Worm (Caenorhabditis elegans) whole organism, L2 larva: ENCODE measurements around the gene Y53F4B.9.
A peak's percentile ranks its signal among the peaks of the same experiment; 100 is the strongest.

Source experiments
- C34F6.9 ChIP-seq: fragments of 150-350 bp; optimal IDR thresholded peaks from 2 replicates; lab custom pipeline; 2014; ENCODE audit warnings: missing biosample characterization, missing genetic modification characterization
- F13H6.1 ChIP-seq: sonication (generic microtip); optimal IDR thresholded peaks from 2 replicates; lab custom pipeline; 2016; ENCODE audit warnings: missing genetic modification characterization, missing compliant biosample characterization
- R02D3.7 ChIP-seq: fragments of 150-350 bp; optimal IDR thresholded peaks from 2 replicates; lab custom pipeline; 2014; ENCODE audit warnings: missing biosample characterization, missing genetic modification characterization
- alr-1 ChIP-seq: fragments of 150-350 bp; optimal IDR thresholded peaks from 2 replicates; lab custom pipeline; 2014; ENCODE audit warnings: missing biosample characterization, missing genetic modification characterization
- aly-2 ChIP-seq: fragments of 150-350 bp; optimal IDR thresholded peaks from 2 replicates; lab custom pipeline; 2014; ENCODE audit warnings: missing biosample characterization, missing genetic modification characterization
- ama-1 ChIP-seq: fragments of 150-350 bp; optimal IDR thresholded peaks from 2 replicates; lab custom pipeline; 2018; ENCODE audit warnings: inconsistent platforms
- ceh-16 ChIP-seq: fragments of 150-350 bp; optimal IDR thresholded peaks from 2 replicates; lab custom pipeline; 2014; ENCODE audit warnings: missing biosample characterization, missing genetic modification characterization
- ceh-82 ChIP-seq: fragments of 150-350 bp; optimal IDR thresholded peaks from 2 replicates; lab custom pipeline; 2014; ENCODE audit warnings: missing biosample characterization, missing genetic modification characterization
- crh-2 ChIP-seq: sonication (generic microtip); optimal IDR thresholded peaks from 2 replicates; lab custom pipeline; 2017; ENCODE audit warnings: missing biosample characterization, missing genetic modification characterization
- egl-27 ChIP-seq: sonication (generic microtip); optimal IDR thresholded peaks from 3 replicates; lab custom pipeline; 2017; ENCODE audit warnings: missing biosample characterization, missing genetic modification reagents, missing genetic modification characterization
- elt-1 ChIP-seq: fragments of 150-350 bp; optimal IDR thresholded peaks from 2 replicates; lab custom pipeline; 2014; ENCODE audit warnings: missing biosample characterization, missing genetic modification characterization
- fos-1 ChIP-seq: fragments of 150-350 bp; optimal IDR thresholded peaks from 2 replicates; lab custom pipeline; 2014; ENCODE audit warnings: missing biosample characterization, missing genetic modification characterization
- gmeb-1 ChIP-seq: fragments of 150-350 bp; optimal IDR thresholded peaks from 2 replicates; lab custom pipeline; 2014; ENCODE audit warnings: missing biosample characterization, missing genetic modification characterization
- lin-11 ChIP-seq: fragments of 150-350 bp; sonication (generic microtip); optimal IDR thresholded peaks from 2 replicates; lab custom pipeline; 2014; ENCODE audit warnings: missing biosample characterization, missing genetic modification characterization, inconsistent platforms, mixed read lengths
- lin-13 ChIP-seq: fragments of 150-350 bp; optimal IDR thresholded peaks from 2 replicates; lab custom pipeline; 2014; ENCODE audit warnings: missing biosample characterization, missing genetic modification reagents, missing genetic modification characterization
- lin-39 ChIP-seq: fragments of 150-350 bp; optimal IDR thresholded peaks from 2 replicates; lab custom pipeline; 2014; ENCODE audit warnings: missing biosample characterization, missing genetic modification reagents, missing genetic modification characterization
- lsy-2 ChIP-seq, 2 experiments: fragments of 150-350 bp in 1 of 2; sonication (generic microtip) in 1 of 2; optimal IDR thresholded peaks; 2 replicates each; lab custom pipeline; 2014 to 2017; ENCODE audit warnings: missing biosample characterization in 2 of 2, missing genetic modification characterization in 2 of 2
- mab-5 ChIP-seq: fragments of 150-350 bp; optimal IDR thresholded peaks from 2 replicates; lab custom pipeline; 2014; ENCODE audit warnings: missing biosample characterization, missing genetic modification characterization
- mdl-1 ChIP-seq, 2 experiments: fragments of 150-350 bp in 1 of 2; sonication (generic microtip) in 1 of 2; optimal IDR thresholded peaks; 2 replicates each; lab custom pipeline; 2017; ENCODE audit warnings: missing biosample characterization in 2 of 2, missing genetic modification characterization in 2 of 2
- nhr-10 ChIP-seq: sonication (generic microtip); optimal IDR thresholded peaks from 2 replicates; lab custom pipeline; 2017; ENCODE audit warnings: missing biosample characterization, missing genetic modification characterization
- nhr-11 ChIP-seq: fragments of 150-350 bp; optimal IDR thresholded peaks from 2 replicates; lab custom pipeline; 2014; ENCODE audit warnings: missing biosample characterization, missing genetic modification characterization
- nhr-12 ChIP-seq: fragments of 150-350 bp; optimal IDR thresholded peaks from 2 replicates; lab custom pipeline; 2014; ENCODE audit warnings: missing biosample characterization, missing genetic modification characterization
- nhr-21 ChIP-seq: fragments of 150-350 bp; optimal IDR thresholded peaks from 2 replicates; lab custom pipeline; 2014; ENCODE audit warnings: missing biosample characterization, missing genetic modification characterization
- nhr-23 ChIP-seq: fragments of 150-350 bp; optimal IDR thresholded peaks from 2 replicates; lab custom pipeline; 2014; ENCODE audit warnings: missing biosample characterization, missing genetic modification reagents, missing genetic modification characterization
- nhr-237 ChIP-seq: fragments of 150-350 bp; optimal IDR thresholded peaks from 2 replicates; lab custom pipeline; 2014; ENCODE audit warnings: missing biosample characterization, missing genetic modification characterization
- nhr-25 ChIP-seq: fragments of 150-350 bp; sonication (generic microtip); optimal IDR thresholded peaks from 3 replicates; lab custom pipeline; 2014; ENCODE audit warnings: missing biosample characterization, missing genetic modification characterization
- nhr-6 ChIP-seq: fragments of 150-350 bp; optimal IDR thresholded peaks from 2 replicates; lab custom pipeline; 2014; ENCODE audit warnings: missing biosample characterization, missing genetic modification characterization
- nhr-77 ChIP-seq: fragments of 150-350 bp; optimal IDR thresholded peaks from 2 replicates; lab custom pipeline; 2014; ENCODE audit warnings: missing biosample characterization, missing genetic modification characterization
- peb-1 ChIP-seq: fragments of 150-350 bp; optimal IDR thresholded peaks from 2 replicates; lab custom pipeline; 2014; ENCODE audit warnings: missing biosample characterization, missing genetic modification characterization
- skn-1 ChIP-seq: sonication (generic microtip); optimal IDR thresholded peaks from 2 replicates; lab custom pipeline; 2017; ENCODE audit warnings: missing biosample characterization, missing genetic modification characterization
- sma-3 ChIP-seq: sonication (generic microtip); optimal IDR thresholded peaks from 2 replicates; lab custom pipeline; 2016; ENCODE audit warnings: missing genetic modification reagents, missing genetic modification characterization, missing compliant biosample characterization
- sma-9 ChIP-seq, 2 experiments: fragments of 150-350 bp in 1 of 2; sonication (generic microtip) in 1 of 2; optimal IDR thresholded peaks; 2 replicates each; lab custom pipeline; 2014 to 2016; ENCODE audit warnings: missing genetic modification characterization in 2 of 2, mild to moderate bottlenecking in 1 of 2, missing biosample characterization in 1 of 2, missing compliant biosample characterization in 1 of 2, missing genetic modification reagents in 1 of 2, moderate library complexity in 1 of 2
- snpc-4 ChIP-seq: fragments of 150-350 bp; optimal IDR thresholded peaks from 2 replicates; lab custom pipeline; 2014; ENCODE audit warnings: missing biosample characterization, missing genetic modification characterization
- unc-62 ChIP-seq: fragments of 150-350 bp; optimal IDR thresholded peaks from 2 replicates; lab custom pipeline; 2014; ENCODE audit warnings: missing biosample characterization, missing genetic modification reagents, missing genetic modification characterization

The Y53F4B.9 gene

ce11 chrII:14968275-14968674 lies 41.9 kb downstream of the Y53F4B.9 start:
- TF ChIP-seq nhr-77 (tag; lab: Kevin White, UChicago) (no peak), mdl-1 (tag; optimal IDR thresholded peaks at IDR 0.05; lab: Kevin White, UChicago) (no peak), lin-13 (GFP tag; lab: Kevin White, UChicago) (no peak), nhr-21 (tag; lab: Kevin White, UChicago) (no peak), F13H6.1 (tag; lab: Kevin White, UChicago) (no peak), sma-3 (GFP tag; lab: Kevin White, UChicago) (no peak), skn-1 (tag; lab: Kevin White, UChicago) (no peak), C34F6.9 (tag; lab: Kevin White, UChicago) (no peak)

ce11 chrII:14967084-14967483 lies 43.1 kb downstream of the Y53F4B.9 start:
- TF ChIP-seq F13H6.1 (tag; lab: Kevin White, UChicago) (peak; percentile 27), sma-3 (GFP tag; lab: Kevin White, UChicago) (no peak)

ce11 chrII:14966420-14966819 lies 43.8 kb downstream of the Y53F4B.9 start:
- no peak for TF ChIP-seq lin-39 (tag; lab: Kevin White, UChicago)
- no peak for TF ChIP-seq aly-2 (tag; lab: Kevin White, UChicago)
- no peak for TF ChIP-seq ama-1 (lab: Kevin White, UChicago)
- no peak for TF ChIP-seq peb-1
- TF ChIP-seq nhr-25 (tag; lab: Kevin White, UChicago), result no peak
- no peak for TF ChIP-seq lsy-2 (tag; optimal IDR thresholded peaks at IDR 0.05; lab: Kevin White, UChicago)
- TF ChIP-seq nhr-12 (tag; lab: Kevin White, UChicago), result no peak
- TF ChIP-seq snpc-4, result no peak
- no peak for TF ChIP-seq egl-27 (tag; lab: Kevin White, UChicago)
- no peak for TF ChIP-seq lin-11
- no peak for TF ChIP-seq nhr-237 (tag; lab: Kevin White, UChicago)
- TF ChIP-seq alr-1 (tag; lab: Kevin White, UChicago), result no peak
- TF ChIP-seq ceh-16 (tag; lab: Kevin White, UChicago), result no peak
- TF ChIP-seq nhr-10, result no peak

- no peak for TF ChIP-seq nhr-237 (tag; lab: Kevin White, UChicago)
- peak; percentile 88 for TF ChIP-seq fos-1
- no peak for TF ChIP-seq skn-1 (tag; lab: Kevin White, UChicago)
- no peak for TF ChIP-seq nhr-23 (tag; lab: Kevin White, UChicago)
- no peak for TF ChIP-seq nhr-6 (tag; lab: Kevin White, UChicago)
- TF ChIP-seq crh-2 (tag; lab: Kevin White, UChicago), result peak; percentile 4
These were observed 45.3 kb downstream of the Y53F4B.9 start for ce11 chrII:14964877-14965276.

ce11 chrII:14964008-14964407 lies 46.2 kb downstream of the Y53F4B.9 start, which contains the start of gene elo-9:
Gene elo-9 (minus strand): TSS chrII:14964108.
- TF ChIP-seq unc-62 (GFP tag; lab: Kevin White, UChicago), result no peak
- TF ChIP-seq C34F6.9 (tag; lab: Kevin White, UChicago), result no peak
- no peak for TF ChIP-seq crh-2 (tag; lab: Kevin White, UChicago)
- no peak for TF ChIP-seq R02D3.7 (tag; lab: Kevin White, UChicago)
- no peak for TF ChIP-seq sma-9 (GFP tag; optimal IDR thresholded peaks at IDR 0.05; lab: Kevin White, UChicago)
- no peak for TF ChIP-seq sma-9 (tag; optimal IDR thresholded peaks at IDR 0.05; lab: Kevin White, UChicago)
- TF ChIP-seq nhr-23 (tag; lab: Kevin White, UChicago), result no peak
- TF ChIP-seq ceh-82, result no peak
- no peak for TF ChIP-seq gmeb-1 (tag; lab: Kevin White, UChicago)
- TF ChIP-seq mab-5 (tag; lab: Kevin White, UChicago), result no peak
- TF ChIP-seq alr-1 (tag; lab: Kevin White, UChicago), result no peak
- TF ChIP-seq nhr-11 (tag; lab: Kevin White, UChicago), result no peak
- TF ChIP-seq lin-13 (GFP tag; lab: Kevin White, UChicago), result no peak
- no peak for TF ChIP-seq fos-1
- no peak for TF ChIP-seq elt-1 (tag; lab: Kevin White, UChicago)
- TF ChIP-seq nhr-237 (tag; lab: Kevin White, UChicago), result no peak
